Fruit fly (Drosophila melanogaster) whole organism, embryonic: Measurements from ENCODE around the gene CG32137.

Experiments used
- Antp ChIP-seq: fragments of 200-800 bp; sonication (Bioruptor generic); optimal IDR thresholded peaks from 3 replicates; lab custom pipeline; 2016; ENCODE audit warnings: missing biosample characterization, missing genetic modification characterization
- Atf6 ChIP-seq: fragments of 200-800 bp; sonication (Bioruptor generic); IDR thresholded peaks from 2 replicates; pipeline ENCODE4 v1.3.6; 2022; ENCODE audit warnings: missing biosample characterization, missing genetic modification characterization
- CG11093 ChIP-seq: fragments of 200-800 bp; sonication (Bioruptor generic); IDR thresholded peaks from 3 replicates; pipeline ENCODE4 v1.3.6; 2022; ENCODE audit warnings: missing biosample characterization, missing genetic modification characterization
- CG11456 ChIP-seq: fragments of 200-800 bp; sonication (Bioruptor generic); IDR thresholded peaks from 3 replicates; pipeline ENCODE4 v1.3.6; 2022; ENCODE audit warnings: missing biosample characterization, missing genetic modification characterization
- CG12071 ChIP-seq: fragments of 200-800 bp; sonication (Bioruptor generic); optimal IDR thresholded peaks from 3 replicates; lab custom pipeline; 2018; ENCODE audit warnings: missing biosample characterization, mild to moderate bottlenecking, missing genetic modification characterization
- CG12104 ChIP-seq: fragments of 200-800 bp; sonication (Bioruptor generic); optimal IDR thresholded peaks from 3 replicates; lab custom pipeline; 2016; ENCODE audit warnings: missing biosample characterization, missing genetic modification characterization
- CG13424 ChIP-seq: fragments of 200-800 bp; sonication (Bioruptor generic); optimal IDR thresholded peaks from 2 replicates; lab custom pipeline; 2019; ENCODE audit warnings: missing biosample characterization, mild to moderate bottlenecking, missing genetic modification characterization, moderate library complexity
- CG14965 ChIP-seq: fragments of 200-800 bp; sonication (Bioruptor generic); optimal IDR thresholded peaks from 2 replicates; lab custom pipeline; 2016; ENCODE audit warnings: missing biosample characterization, missing genetic modification characterization, borderline replicate concordance
- CG17385 ChIP-seq: fragments of 200-800 bp; sonication (Bioruptor generic); optimal IDR thresholded peaks from 3 replicates; lab custom pipeline; 2018; ENCODE audit warnings: missing biosample characterization, mild to moderate bottlenecking, missing genetic modification characterization
- CG17829 ChIP-seq: fragments of 200-800 bp; optimal IDR thresholded peaks from 2 replicates; lab custom pipeline; 2019; ENCODE audit warnings: missing biosample characterization, mild to moderate bottlenecking, missing genetic modification characterization, moderate library complexity
- CG2202 ChIP-seq: fragments of 200-800 bp; sonication (Bioruptor generic); optimal IDR thresholded peaks from 2 replicates; lab custom pipeline; 2018; ENCODE audit warnings: missing biosample characterization, mild to moderate bottlenecking, missing genetic modification characterization
- CG30403 ChIP-seq: fragments of 200-800 bp; sonication (Bioruptor generic); optimal IDR thresholded peaks from 3 replicates; lab custom pipeline; 2016; ENCODE audit warnings: missing biosample characterization, missing genetic modification characterization
- CG33213 ChIP-seq: fragments of 200-800 bp; sonication (Bioruptor generic); optimal IDR thresholded peaks from 3 replicates; lab custom pipeline; 2016; ENCODE audit warnings: missing biosample characterization, missing genetic modification characterization
- CG34224 ChIP-seq: fragments of 200-800 bp; sonication (Bioruptor generic); IDR thresholded peaks from 3 replicates; pipeline ENCODE4 v1.3.6; 2022; ENCODE audit warnings: missing biosample characterization, missing genetic modification characterization; ENCODE audit not compliant: partially characterized antibody
- CG4424 ChIP-seq: fragments of 200-800 bp; sonication (Bioruptor generic); optimal IDR thresholded peaks from 3 replicates; lab custom pipeline; 2016; ENCODE audit warnings: missing biosample characterization, missing genetic modification characterization
- CG4617 ChIP-seq: fragments of 200-800 bp; sonication (Bioruptor generic); optimal IDR thresholded peaks from 3 replicates; lab custom pipeline; 2016; ENCODE audit warnings: missing biosample characterization, missing genetic modification characterization, borderline replicate concordance
- CG4730 ChIP-seq: fragments of 200-800 bp; sonication (Bioruptor generic); IDR thresholded peaks from 2 replicates; pipeline ENCODE4 v1.3.6; 2022; ENCODE audit warnings: missing biosample characterization, missing genetic modification characterization
- CG6683 ChIP-seq: fragments of 200-800 bp; sonication (Bioruptor generic); optimal IDR thresholded peaks from 2 replicates; lab custom pipeline; 2017; ENCODE audit warnings: missing biosample characterization, mild to moderate bottlenecking, missing genetic modification characterization, missing genetic modification reagents
- CkIIα-i1 ChIP-seq: fragments of 200-800 bp; sonication (Bioruptor generic); IDR thresholded peaks from 2 replicates; pipeline ENCODE4 v1.3.6; 2022; ENCODE audit warnings: missing biosample characterization, missing genetic modification characterization
- CrebB ChIP-seq: fragments of 200-800 bp; sonication (Bioruptor generic); optimal IDR thresholded peaks from 3 replicates; lab custom pipeline; 2018; ENCODE audit warnings: missing biosample characterization, mild to moderate bottlenecking, missing genetic modification characterization
- E2f2 ChIP-seq: fragments of 200-800 bp; sonication (Bioruptor generic); IDR thresholded peaks from 2 replicates; pipeline ENCODE4 v1.3.6; 2022; ENCODE audit warnings: missing biosample characterization, missing genetic modification characterization
- ERR ChIP-seq: fragments of 200-800 bp; sonication (Bioruptor generic); optimal IDR thresholded peaks from 2 replicates; lab custom pipeline; 2016; ENCODE audit warnings: missing biosample characterization, missing genetic modification characterization
- GATAe ChIP-seq: fragments of 200-800 bp; sonication (Bioruptor generic); conservative IDR thresholded peaks from 2 replicates; pipeline ENCODE4 v1.3.6; 2022; ENCODE audit warnings: missing biosample characterization, missing genetic modification characterization
- H15 ChIP-seq: fragments of 200-800 bp; sonication (Bioruptor generic); IDR thresholded peaks from 3 replicates; pipeline ENCODE4 v1.3.6; 2022; ENCODE audit warnings: missing biosample characterization, missing genetic modification characterization
- Hey ChIP-seq: fragments of 200-800 bp; sonication (Bioruptor generic); optimal IDR thresholded peaks from 3 replicates; lab custom pipeline; 2018; ENCODE audit warnings: missing biosample characterization, mild to moderate bottlenecking, missing genetic modification characterization
- Hr3 ChIP-seq: fragments of 200-800 bp; sonication (Bioruptor generic); optimal IDR thresholded peaks from 3 replicates; lab custom pipeline; 2016; ENCODE audit warnings: missing biosample characterization, missing genetic modification characterization
- Mes4 ChIP-seq: fragments of 200-800 bp; sonication (Bioruptor generic); optimal IDR thresholded peaks from 2 replicates; lab custom pipeline; 2016; ENCODE audit warnings: missing biosample characterization, missing genetic modification characterization
- NFAT ChIP-seq: fragments of 200-800 bp; sonication (Bioruptor generic); IDR thresholded peaks from 2 replicates; pipeline ENCODE4 v1.3.6; 2022; ENCODE audit warnings: missing biosample characterization, missing genetic modification characterization
- Neu2 ChIP-seq: fragments of 200-800 bp; sonication (Bioruptor generic); optimal IDR thresholded peaks from 3 replicates; lab custom pipeline; 2016; ENCODE audit warnings: missing biosample characterization, missing genetic modification characterization, borderline replicate concordance
- PHDP ChIP-seq: fragments of 200-800 bp; sonication (Bioruptor generic); optimal IDR thresholded peaks from 3 replicates; lab custom pipeline; 2018; ENCODE audit warnings: missing biosample characterization, mild to moderate bottlenecking, missing genetic modification characterization, moderate library complexity
- Ssrp ChIP-seq: fragments of 200-800 bp; sonication (Bioruptor generic); optimal IDR thresholded peaks from 2 replicates; lab custom pipeline; 2018; ENCODE audit warnings: missing biosample characterization, mild to moderate bottlenecking, missing genetic modification characterization, moderate library complexity
- caup ChIP-seq: fragments of 200-800 bp; sonication (Bioruptor generic); optimal IDR thresholded peaks from 3 replicates; lab custom pipeline; 2017; ENCODE audit warnings: missing biosample characterization, mild to moderate bottlenecking, missing genetic modification characterization, moderate library complexity; ENCODE audit not compliant: severe bottlenecking
- chn ChIP-seq: fragments of 200-800 bp; sonication (Bioruptor generic); optimal IDR thresholded peaks from 2 replicates; lab custom pipeline; 2016; ENCODE audit warnings: missing biosample characterization, missing genetic modification characterization
- dimm ChIP-seq: fragments of 200-800 bp; sonication (Bioruptor generic); IDR thresholded peaks from 2 replicates; pipeline ENCODE4 v1.3.6; 2022; ENCODE audit warnings: missing biosample characterization, missing genetic modification characterization
- ewg ChIP-seq: fragments of 200-800 bp; sonication (Bioruptor generic); optimal IDR thresholded peaks from 3 replicates; lab custom pipeline; 2017; ENCODE audit warnings: mild to moderate bottlenecking, missing biosample characterization, missing genetic modification reagents, missing genetic modification characterization
- gce ChIP-seq: fragments of 200-800 bp; sonication (Bioruptor generic); IDR thresholded peaks from 3 replicates; pipeline ENCODE4 v1.3.6; 2022; ENCODE audit warnings: missing biosample characterization, missing genetic modification characterization
- h ChIP-seq: fragments of >200 bp; optimal IDR thresholded peaks from 2 replicates; lab custom pipeline; 2017
- hkb ChIP-seq, 2 experiments: fragments of 200-800 bp in 1 of 2; fragments of >200 bp in 1 of 2; sonication (Bioruptor generic) in 1 of 2; IDR thresholded peaks in 1 of 2; optimal IDR thresholded peaks in 1 of 2; 2 replicates each; pipeline versions ENCODE4 v1.3.6 to Lab custom; 2017 to 2022; ENCODE audit warnings: missing biosample characterization in 1 of 2, missing genetic modification characterization in 1 of 2
- ken ChIP-seq: fragments of 200-800 bp; sonication (Bioruptor generic); IDR thresholded peaks from 3 replicates; pipeline ENCODE4 v1.3.6; 2022; ENCODE audit warnings: missing biosample characterization, missing genetic modification characterization
- klu ChIP-seq: fragments of 200-800 bp; sonication (Bioruptor generic); IDR thresholded peaks from 2 replicates; pipeline ENCODE4 v1.3.6; 2022; ENCODE audit warnings: missing biosample characterization, missing genetic modification characterization
- kni ChIP-seq: fragments of 200-800 bp; sonication (Bioruptor generic); optimal IDR thresholded peaks from 3 replicates; lab custom pipeline; 2017; ENCODE audit warnings: mild to moderate bottlenecking, missing biosample characterization, missing genetic modification reagents, missing genetic modification characterization
- lab ChIP-seq: fragments of 200-800 bp; sonication (Bioruptor generic); optimal IDR thresholded peaks from 3 replicates; lab custom pipeline; 2017; ENCODE audit warnings: missing biosample characterization, missing genetic modification characterization, mild to moderate bottlenecking, moderate library complexity, missing genetic modification reagents
- nom ChIP-seq: fragments of 200-800 bp; sonication (Bioruptor generic); optimal IDR thresholded peaks from 2 replicates; lab custom pipeline; 2017; ENCODE audit warnings: missing biosample characterization, missing genetic modification characterization, mild to moderate bottlenecking, moderate library complexity, missing genetic modification reagents
- org-1 ChIP-seq: fragments of 200-800 bp; sonication (Bioruptor generic); optimal IDR thresholded peaks from 2 replicates; lab custom pipeline; 2017; ENCODE audit warnings: missing biosample characterization, missing genetic modification characterization
- pros ChIP-seq: fragments of 200-800 bp; sonication (Bioruptor generic); optimal IDR thresholded peaks from 3 replicates; lab custom pipeline; 2019; ENCODE audit warnings: missing biosample characterization, mild to moderate bottlenecking, missing genetic modification characterization, moderate library complexity
- pum ChIP-seq: fragments of 200-800 bp; sonication (Bioruptor generic); optimal IDR thresholded peaks from 2 replicates; lab custom pipeline; 2016; ENCODE audit warnings: missing biosample characterization, missing genetic modification characterization
- shn ChIP-seq: fragments of 200-800 bp; sonication (Bioruptor generic); optimal IDR thresholded peaks from 3 replicates; lab custom pipeline; 2016; ENCODE audit warnings: missing biosample characterization, missing genetic modification characterization
- sim ChIP-seq: fragments of 200-800 bp; sonication (Bioruptor generic); IDR thresholded peaks from 2 replicates; pipeline ENCODE4 v1.3.6; 2022; ENCODE audit warnings: missing biosample characterization, missing genetic modification characterization
- sima ChIP-seq: fragments of 200-800 bp; sonication (Bioruptor generic); optimal IDR thresholded peaks from 2 replicates; lab custom pipeline; 2016; ENCODE audit warnings: missing biosample characterization, missing genetic modification characterization
- stc ChIP-seq: fragments of 200-800 bp; sonication (Bioruptor generic); IDR thresholded peaks from 2 replicates; pipeline ENCODE4 v1.3.6; 2022; ENCODE audit warnings: missing biosample characterization, missing genetic modification characterization

CG32137 gene

dm6 chr3L:13903186-13904020 is 35.6 kb upstream of the CG32137 start, which contains the start of gene dysc (continued):
- TF ChIP-seq caup (peak; percentile 40), gce (no peak), lab (GFP tag; lab: Kevin White, UChicago) (peak; percentile 64), GATAe (no peak), pros (GFP tag; lab: Kevin White, UChicago) (no peak), sima (GFP tag; lab: Kevin White, UChicago) (no peak), chn (no peak), CG14965 (GFP tag; lab: Kevin White, UChicago) (no peak), CG33213 (GFP tag; lab: Kevin White, UChicago) (no peak), hkb (optimal IDR thresholded peaks at IDR 0.05; lab: Kevin White, UChicago) (no peak), hkb (GFP tag; IDR thresholded peaks at IDR 0.05; lab: Robert Waterston, UW) (no peak), Atf6 (GFP tag; lab: Robert Waterston, UW) (no peak), CG34224 (no peak), CG6683 (GFP tag; lab: Kevin White, UChicago) (peak; percentile 12), CG11456 (no peak), stc (GFP tag; lab: Robert Waterston, UW) (no peak), CG4617 (no peak), h (no peak), ewg (no peak), NFAT (GFP tag; lab: Robert Waterston, UW) (no peak), kni (GFP tag; lab: Kevin White, UChicago) (no peak), CG12104 (no peak), sim (GFP tag; lab: Robert Waterston, UW) (no peak), org-1 (GFP tag; lab: Kevin White, UChicago) (peak; percentile 1), CkIIα-i1 (GFP tag; lab: Robert Waterston, UW) (no peak), pum (GFP tag; lab: Kevin White, UChicago) (no peak), ken (no peak), Neu2 (GFP tag; lab: Kevin White, UChicago) (no peak), CG2202 (tag; lab: Kevin White, UChicago) (no peak), klu (GFP tag; lab: Robert Waterston, UW) (no peak), CG11093 (GFP tag; lab: Robert Waterston, UW) (no peak), Antp (GFP tag; lab: Kevin White, UChicago) (no peak), CG17385 (GFP tag; lab: Kevin White, UChicago) (peak; percentile 49), Hey (tag; lab: Kevin White, UChicago) (no peak), shn (GFP tag; lab: Kevin White, UChicago) (no peak), CrebB (tag; lab: Kevin White, UChicago) (no peak), E2f2 (no peak), CG13424 (tag; lab: Kevin White, UChicago) (peak; percentile 68), CG4424 (GFP tag; lab: Kevin White, UChicago) (no peak), CG12071 (GFP tag; lab: Kevin White, UChicago) (no peak), nom (GFP tag; lab: Kevin White, UChicago) (no peak), dimm (GFP tag; lab: Robert Waterston, UW) (no peak), Hr3 (GFP tag; lab: Kevin White, UChicago) (no peak), H15 (GFP tag; lab: Robert Waterston, UW) (no peak), ERR (GFP tag; lab: Kevin White, UChicago) (no peak), CG17829 (tag; lab: Kevin White, UChicago) (peak; percentile 8), CG30403 (GFP tag; lab: Kevin White, UChicago) (no peak), PHDP (tag; lab: Kevin White, UChicago) (peak; percentile 65), Mes4 (GFP tag; lab: Kevin White, UChicago) (no peak), Ssrp (tag; lab: Kevin White, UChicago) (no peak), CG4730 (GFP tag; lab: Robert Waterston, UW) (no peak)
